Worm (Caenorhabditis elegans) whole organism, L3 larva: ENCODE measurements around the gene F08F3.4.

Experiments used
- ceh-82 ChIP-seq: fragments of 150-350 bp; optimal IDR thresholded peaks from 2 replicates; lab custom pipeline; 2014; ENCODE audit warnings: missing biosample characterization, missing genetic modification characterization
- zag-1 ChIP-seq: fragments of 150-350 bp; optimal IDR thresholded peaks from 2 replicates; lab custom pipeline; 2014; ENCODE audit warnings: missing biosample characterization, missing genetic modification characterization

- TF ChIP-seq ceh-82 (no peak), zag-1 (tag; lab: Kevin White, UChicago) (no peak)
These were observed 40.0 kb downstream of the F08F3.4 start for ce11 chrV:5450742-5451141.
